Worm (Caenorhabditis elegans) whole organism, midembryonic: ENCODE measurements around the gene dph-7.

ENCODE experiments used
- cog-1 ChIP-seq: sonication (generic microtip); optimal IDR thresholded peaks from 2 replicates; lab custom pipeline; 2016; ENCODE audit warnings: missing genetic modification characterization, missing compliant biosample characterization
- ref-1 ChIP-seq: fragments of 200-800 bp; sonication (Bioruptor generic); conservative IDR thresholded peaks from 2 replicates; pipeline ENCODE4 v1.3.6; 2022; ENCODE audit warnings: missing genetic modification reagents, missing genetic modification characterization, missing compliant biosample characterization
- tab-1 ChIP-seq: fragments of 200-800 bp; sonication (Bioruptor generic); IDR thresholded peaks from 2 replicates; pipeline ENCODE4 v1.3.6; 2022; ENCODE audit warnings: missing genetic modification characterization, missing compliant biosample characterization
- ztf-23 ChIP-seq: fragments of 200-800 bp; sonication (Bioruptor generic); IDR thresholded peaks from 2 replicates; pipeline ENCODE4 v1.3.6; 2022; ENCODE audit warnings: missing genetic modification reagents, missing genetic modification characterization, missing compliant biosample characterization

- peak; percentile 83 for TF ChIP-seq ztf-23 (GFP tag; lab: Robert Waterston, UW)
- peak; percentile 73; the same call in 1 of the 2 replicates for TF ChIP-seq tab-1
- TF ChIP-seq ref-1 (GFP tag; lab: Robert Waterston, UW) = 0 out of 2 replicates have a peak, but pooled peaks have one; percentile 23
- peak; percentile 45 for TF ChIP-seq cog-1 (tag; lab: Kevin White, UChicago)
Measured at ce11 chrIII:13268856-13269255, 46.1 kb upstream of the dph-7 start, which contains the start of gene cpf-2.
